Worm (Caenorhabditis elegans) whole organism, L3 larva: ENCODE measurements around the gene M106.2.

Source experiments
- ZK546.5 ChIP-seq: sonication (generic microtip); optimal IDR thresholded peaks from 2 replicates; lab custom pipeline; 2017; ENCODE audit warnings: missing biosample characterization, missing genetic modification characterization
- ceh-82 ChIP-seq: fragments of 150-350 bp; optimal IDR thresholded peaks from 2 replicates; lab custom pipeline; 2014; ENCODE audit warnings: missing biosample characterization, missing genetic modification characterization
- elt-2 ChIP-seq: sonication (generic microtip); optimal IDR thresholded peaks from 2 replicates; lab custom pipeline; 2016; ENCODE audit warnings: missing genetic modification reagents, mild to moderate bottlenecking, missing genetic modification characterization, missing compliant biosample characterization
- fos-1 ChIP-seq: fragments of 150-350 bp; optimal IDR thresholded peaks from 2 replicates; lab custom pipeline; 2014; ENCODE audit warnings: missing biosample characterization, missing genetic modification characterization
- jun-1 ChIP-seq: fragments of 150-350 bp; optimal IDR thresholded peaks from 2 replicates; lab custom pipeline; 2014; ENCODE audit warnings: missing biosample characterization, missing genetic modification reagents, missing genetic modification characterization
- nhr-11 ChIP-seq: fragments of 150-350 bp; optimal IDR thresholded peaks from 2 replicates; lab custom pipeline; 2014; ENCODE audit warnings: missing biosample characterization, missing genetic modification characterization
- nhr-28 ChIP-seq: fragments of 150-350 bp; optimal IDR thresholded peaks from 2 replicates; lab custom pipeline; 2014; ENCODE audit warnings: missing biosample characterization, missing genetic modification characterization
- unc-62 ChIP-seq: fragments of 150-350 bp; sonication (generic microtip); optimal IDR thresholded peaks from 4 replicates; lab custom pipeline; 2014; ENCODE audit warnings: missing biosample characterization, missing genetic modification reagents, missing genetic modification characterization
- ztf-11 ChIP-seq: fragments of 150-350 bp; optimal IDR thresholded peaks from 2 replicates; lab custom pipeline; 2014; ENCODE audit warnings: missing biosample characterization, missing genetic modification characterization

DNA sequence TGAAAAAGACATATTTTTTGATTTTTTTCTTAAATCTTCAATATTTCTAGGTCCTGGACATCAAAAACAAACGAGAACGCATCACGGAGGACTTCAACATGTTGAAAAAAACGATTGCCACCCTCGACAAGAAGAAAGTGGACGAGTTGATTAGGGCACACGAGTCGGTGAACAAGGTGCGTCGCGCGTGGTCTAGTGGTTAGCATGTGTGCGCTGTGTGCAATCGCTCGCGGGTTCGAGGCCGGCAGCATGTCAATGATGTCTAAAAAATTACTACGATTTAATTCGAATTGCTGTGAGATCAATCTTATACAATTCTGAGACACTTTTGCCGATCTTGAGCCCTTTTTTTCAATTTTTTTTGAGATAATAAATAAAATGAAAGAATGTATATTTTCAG, 9.7 kb downstream of the M106.2 start:
- TF ChIP-seq jun-1 (tag; lab: Kevin White, UChicago), result peak; percentile 72
- peak; percentile 58 for TF ChIP-seq elt-2 (tag; lab: Kevin White, UChicago)
- TF ChIP-seq ztf-11 (tag; lab: Kevin White, UChicago), result peak; percentile 28
- peak; percentile 46 for TF ChIP-seq nhr-11
- no peak for TF ChIP-seq fos-1 (tag; lab: Kevin White, UChicago)
- peak; percentile 40 for TF ChIP-seq unc-62 (GFP tag; lab: Kevin White, UChicago)
- TF ChIP-seq ceh-82 (tag; lab: Kevin White, UChicago), result no peak
- no peak for TF ChIP-seq ZK546.5 (tag; lab: Kevin White, UChicago)
- TF ChIP-seq nhr-28 (tag; lab: Kevin White, UChicago), result no peak
